Worm (Caenorhabditis elegans) whole organism, late embryonic: Measurements from ENCODE around the gene F09F9.5.

ENCODE experiments used
- ahr-1 ChIP-seq: sonication (generic microtip); optimal IDR thresholded peaks from 2 replicates; lab custom pipeline; 2016; ENCODE audit warnings: missing genetic modification characterization, missing compliant biosample characterization
- ama-1 ChIP-seq: fragments of 150-350 bp; optimal IDR thresholded peaks from 2 replicates; lab custom pipeline; 2014
- ceh-48 ChIP-seq: sonication (generic microtip); optimal IDR thresholded peaks from 2 replicates; lab custom pipeline; 2016; ENCODE audit warnings: missing genetic modification characterization, inconsistent platforms, missing compliant biosample characterization
- ceh-6 ChIP-seq: fragments of 200-800 bp; sonication (Bioruptor generic); optimal IDR thresholded peaks from 2 replicates; lab custom pipeline; 2018; ENCODE audit warnings: mild to moderate bottlenecking, missing genetic modification characterization, missing compliant biosample characterization
- elt-2 ChIP-seq: sonication (generic microtip); optimal IDR thresholded peaks from 2 replicates; lab custom pipeline; 2016; ENCODE audit warnings: missing genetic modification reagents, missing genetic modification characterization, missing compliant biosample characterization
- ets-4 ChIP-seq: sonication (generic microtip); optimal IDR thresholded peaks from 2 replicates; lab custom pipeline; 2016; ENCODE audit warnings: missing genetic modification characterization, missing compliant biosample characterization
- hlh-15 ChIP-seq: sonication (generic microtip); optimal IDR thresholded peaks from 2 replicates; lab custom pipeline; 2016; ENCODE audit warnings: missing genetic modification characterization, missing compliant biosample characterization
- lim-6 ChIP-seq: sonication (generic microtip); optimal IDR thresholded peaks from 2 replicates; lab custom pipeline; 2016; ENCODE audit warnings: missing genetic modification characterization, missing compliant biosample characterization
- mec-3 ChIP-seq: sonication (generic microtip); optimal IDR thresholded peaks from 2 replicates; lab custom pipeline; 2016; ENCODE audit warnings: borderline replicate concordance, missing genetic modification characterization, missing compliant biosample characterization
- nfya-1 ChIP-seq: sonication (generic microtip); optimal IDR thresholded peaks from 2 replicates; lab custom pipeline; 2017; ENCODE audit warnings: missing genetic modification characterization, mild to moderate bottlenecking, missing compliant biosample characterization, antibody characterized with exemption, moderate library complexity
- pha-4 ChIP-seq: fragments of 150-350 bp; optimal IDR thresholded peaks from 2 replicates; lab custom pipeline; 2018; ENCODE audit warnings: missing biosample characterization, missing genetic modification reagents, missing genetic modification characterization
- ttx-3 ChIP-seq: sonication (generic microtip); optimal IDR thresholded peaks from 2 replicates; lab custom pipeline; 2016; ENCODE audit warnings: missing genetic modification reagents, missing genetic modification characterization, missing compliant biosample characterization
- zip-5 ChIP-seq: sonication (generic microtip); optimal IDR thresholded peaks from 2 replicates; lab custom pipeline; 2016; ENCODE audit warnings: missing genetic modification characterization, missing compliant biosample characterization

- TF ChIP-seq mec-3 (tag; lab: Kevin White, UChicago) (no peak), pha-4 (tag; lab: Kevin White, UChicago) (no peak), lim-6 (tag; lab: Kevin White, UChicago) (no peak), ama-1 (no peak), ceh-48 (tag; lab: Kevin White, UChicago) (no peak), ttx-3 (tag; lab: Kevin White, UChicago) (no peak), ahr-1 (tag; lab: Kevin White, UChicago) (no peak), zip-5 (tag; lab: Kevin White, UChicago) (no peak), elt-2 (tag; lab: Kevin White, UChicago) (no peak), nfya-1 (tag; lab: Kevin White, UChicago) (no peak), ceh-6 (GFP tag; lab: Kevin White, UChicago) (no peak), hlh-15 (no peak), ets-4 (tag; lab: Kevin White, UChicago) (no peak)
Observed at ce11 chrX:4101213-4101612, 16.5 kb upstream of the F09F9.5 start.
